Fruit fly (Drosophila melanogaster) Kc167 (cell line): ENCODE results near the gene CG3349.

Experiments used
- Myc ChIP-seq: fragments of >200 bp; optimal IDR thresholded peaks from 2 replicates; lab custom pipeline; 2017; ENCODE audit warnings: missing external identifiers
- Sin3A ChIP-seq: fragments of >200 bp; optimal IDR thresholded peaks from 2 replicates; lab custom pipeline; 2018; ENCODE audit warnings: missing external identifiers
- h ChIP-seq: fragments of >200 bp; optimal IDR thresholded peaks from 3 replicates; lab custom pipeline; 2018; ENCODE audit warnings: missing external identifiers
- psq ChIP-seq: fragments of >200 bp; optimal IDR thresholded peaks from 2 replicates; lab custom pipeline; 2017; ENCODE audit warnings: missing external identifiers

dm6 chr3L:14942769-14943168 is 36.7 kb upstream of the CG3349 start:
- no peak for TF ChIP-seq h (lab: Kevin White, UChicago)
- TF ChIP-seq Sin3A, result no peak
- no peak for TF ChIP-seq Myc (lab: Kevin White, UChicago)
- TF ChIP-seq psq (lab: Kevin White, UChicago), result no peak
